Worm (Caenorhabditis elegans): Measurements from ENCODE around the gene fbxa-202.

- TF ChIP-seq lsy-2 (tag; optimal IDR thresholded peaks at IDR 0.05), result no peak
- TF ChIP-seq tbx-2 (tag; optimal IDR thresholded peaks at IDR 0.05), result no peak
- TF ChIP-seq ceh-82 (tag; optimal IDR thresholded peaks at IDR 0.05), result no peak
- no peak for TF ChIP-seq egl-27 (tag; optimal IDR thresholded peaks at IDR 0.05)
- TF ChIP-seq ceh-8 (GFP tag; optimal IDR thresholded peaks at IDR 0.05), result no peak
- no peak for TF ChIP-seq ces-1 (GFP tag; optimal IDR thresholded peaks at IDR 0.05)
- TF ChIP-seq unc-130 (tag; optimal IDR thresholded peaks at IDR 0.05), result no peak
- no peak for TF ChIP-seq mep-1 (tag; optimal IDR thresholded peaks at IDR 0.05)
- TF ChIP-seq lin-15B (tag; optimal IDR thresholded peaks at IDR 0.05), result no peak
Measured at ce11 chrV:6321280-6321679, 5.8 kb upstream of the fbxa-202 start.

Measured in whole organism, L1 larva.